Worm (Caenorhabditis elegans): ENCODE measurements around the gene ccm-2.

- TF ChIP-seq tab-1 (GFP tag; IDR thresholded peaks at IDR 0.05): no peak
- TF ChIP-seq ztf-23 (GFP tag; IDR thresholded peaks at IDR 0.05): no peak
- no peak for TF ChIP-seq T22C8.4 (GFP tag; IDR thresholded peaks at IDR 0.05)
- TF ChIP-seq klf-2 (GFP tag; conservative IDR thresholded peaks at IDR 0.05): no peak
- TF ChIP-seq flt-1 (GFP tag; IDR thresholded peaks at IDR 0.05): no peak
- TF ChIP-seq ztf-29 (GFP tag; IDR thresholded peaks at IDR 0.05): no peak
- no peak for TF ChIP-seq ref-1 (GFP tag; conservative IDR thresholded peaks at IDR 0.05)
Observed at ce11 chrIV:1847912-1848311, 13.5 kb downstream of the ccm-2 start, which contains the start of gene egl-4.

Data from whole organism, midembryonic.